Fruit fly (Drosophila melanogaster): ENCODE data around the gene CG5618.

Gene CG5618

DNA sequence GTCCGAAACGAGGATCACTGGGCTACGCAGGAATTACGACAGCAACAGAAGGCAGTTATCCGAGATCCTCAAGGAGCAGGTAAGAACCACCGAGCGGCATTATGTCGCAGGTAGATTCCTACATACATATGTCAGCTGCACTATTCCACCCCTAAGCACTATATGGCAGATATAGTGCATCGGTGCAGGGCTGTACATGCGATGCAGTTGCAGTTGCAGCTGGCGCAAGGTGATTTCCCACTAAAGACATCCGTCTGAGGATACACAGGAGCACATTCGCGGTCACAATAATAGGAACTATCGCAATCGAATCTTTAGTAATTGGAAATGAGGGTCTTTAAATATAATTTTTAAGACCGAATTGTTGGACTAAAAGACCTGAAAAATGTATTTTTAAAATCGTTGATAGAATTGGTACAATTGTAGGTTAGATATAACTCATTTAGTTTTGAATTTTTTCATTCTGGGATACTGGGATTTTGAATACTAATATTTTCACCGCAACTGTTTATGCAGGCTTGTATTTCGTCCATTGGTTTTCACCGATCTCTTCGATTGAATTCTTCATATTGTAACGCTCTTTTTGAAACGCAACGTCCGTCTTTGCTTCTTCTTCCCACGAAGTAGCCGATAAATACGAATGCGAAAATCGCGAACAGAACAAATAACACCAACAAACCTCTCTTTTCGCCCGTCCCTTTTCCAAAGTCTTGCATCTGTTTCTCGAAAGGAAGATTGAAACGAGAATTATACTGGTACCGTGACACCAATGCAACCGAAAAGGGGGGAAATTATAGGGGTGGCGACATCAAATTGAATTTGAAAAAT lies 49.6 kb downstream of the CG5618 start:
- no peak for TF ChIP-seq CG17801 (GFP tag; optimal IDR thresholded peaks at IDR 0.05; ENCODE audit: partially characterized antibody)

DNA sequence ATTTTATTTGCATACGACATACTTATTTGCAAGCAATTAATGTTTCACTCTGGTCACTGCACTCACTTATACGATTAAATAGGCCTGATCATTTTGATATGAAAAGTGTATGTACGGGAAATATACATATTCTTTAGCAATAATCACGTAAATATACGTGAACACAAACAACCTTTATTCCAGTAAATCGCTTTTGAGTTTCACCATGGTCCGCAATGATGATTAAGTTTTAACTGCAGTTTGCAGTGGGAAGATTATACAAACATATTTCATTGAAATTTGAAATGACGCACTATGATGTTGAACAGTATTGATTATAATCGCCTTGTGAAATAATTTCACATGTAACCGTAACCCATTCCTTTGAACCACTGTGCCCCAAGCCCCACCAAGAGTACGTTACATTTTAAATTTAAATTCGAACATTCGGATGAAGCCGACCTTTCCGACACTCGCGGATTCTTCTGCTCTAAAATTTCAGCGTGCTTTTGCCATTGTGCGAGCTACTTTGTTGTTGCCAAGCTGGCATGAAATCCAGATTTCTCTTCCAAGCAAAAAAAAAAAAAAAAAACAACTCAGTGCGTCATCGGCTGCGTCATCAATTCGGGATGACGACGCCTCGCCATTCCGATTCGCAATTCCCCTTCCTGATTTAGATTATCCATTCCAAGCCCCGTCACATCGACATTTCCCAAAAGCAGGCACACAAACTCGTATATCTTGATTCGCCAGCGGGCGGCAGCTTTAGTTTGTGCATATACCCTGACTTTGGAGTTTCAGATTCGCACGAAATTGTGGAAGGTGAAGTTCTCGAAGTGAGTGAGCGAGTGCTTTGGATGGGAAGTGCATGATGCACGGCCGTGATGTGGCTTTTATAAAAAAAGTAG lies 50.5 kb downstream of the CG5618 start:
- no peak for TF ChIP-seq CG17801 (GFP tag; optimal IDR thresholded peaks at IDR 0.05; ENCODE audit: partially characterized antibody)

DNA sequence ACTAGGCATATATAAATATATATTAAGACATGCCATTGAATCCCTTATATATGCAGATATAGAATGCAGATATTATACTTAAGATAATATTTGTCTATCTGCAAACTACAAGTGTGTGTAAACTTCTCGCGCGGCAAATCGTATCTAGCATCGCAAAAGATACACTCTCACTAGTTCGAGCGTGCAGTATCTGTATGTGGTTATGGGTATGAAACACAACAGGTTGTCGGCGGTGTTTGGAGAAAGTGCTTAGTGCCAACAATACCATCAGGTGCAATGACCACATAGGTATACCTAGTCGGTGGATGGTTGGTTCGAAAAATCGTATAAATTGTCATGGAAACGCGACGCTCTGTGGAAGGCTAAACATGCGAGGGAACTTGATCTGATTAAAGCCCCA lies 51.3 kb downstream of the CG5618 start:
- TF ChIP-seq CG17801 (GFP tag; optimal IDR thresholded peaks at IDR 0.05; ENCODE audit: partially characterized antibody): no peak

DNA sequence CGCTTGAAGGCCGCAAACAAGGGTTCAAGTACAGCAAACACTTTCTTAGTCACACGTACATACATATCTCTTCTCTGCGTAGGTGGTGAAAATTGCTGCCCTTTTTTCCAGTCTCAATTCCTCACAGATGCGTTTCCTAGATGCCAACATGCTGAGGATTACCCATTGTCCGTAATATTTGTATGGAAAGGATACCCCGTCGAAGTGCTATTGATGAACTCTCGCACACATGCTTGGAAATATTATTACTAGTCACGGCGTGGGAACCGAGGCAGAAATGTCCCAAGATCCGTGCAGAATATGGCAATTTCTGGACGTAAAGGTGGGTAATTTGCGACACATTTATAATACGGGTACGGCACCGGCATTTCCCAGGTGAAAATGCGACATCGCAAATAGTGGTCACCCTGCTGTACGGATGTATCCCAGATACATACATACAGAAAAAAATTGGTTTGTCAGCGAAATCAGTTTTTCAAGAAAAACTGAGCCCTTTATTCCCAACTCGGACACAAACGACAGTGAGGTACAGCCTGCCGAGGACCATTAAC lies 52.2 kb downstream of the CG5618 start:
- TF ChIP-seq CG17801 (GFP tag; optimal IDR thresholded peaks at IDR 0.05; ENCODE audit: partially characterized antibody): no peak

All from ovary, adult (tissue).